Fruit fly (Drosophila melanogaster) whole organism, embryonic: ENCODE data around the gene CG9643.
A peak's percentile ranks its signal among the peaks of the same experiment; 100 is the strongest.

Source experiments
- Aef1 ChIP-seq: fragments of 200-800 bp; sonication (Bioruptor generic); IDR thresholded peaks from 3 replicates; pipeline ENCODE4 v1.3.6; 2022; ENCODE audit warnings: missing biosample characterization, missing genetic modification characterization
- BEAF-32 ChIP-seq: fragments of 200-800 bp; sonication (Bioruptor generic); optimal IDR thresholded peaks from 3 replicates; lab custom pipeline; 2017; ENCODE audit warnings: missing biosample characterization, missing genetic modification characterization, mild to moderate bottlenecking, moderate library complexity, missing genetic modification reagents
- CG11085 ChIP-seq: fragments of 200-800 bp; sonication (Bioruptor generic); IDR thresholded peaks from 2 replicates; pipeline ENCODE4 v1.3.6; 2022; ENCODE audit warnings: missing biosample characterization, missing genetic modification characterization
- CG14860 ChIP-seq: fragments of 200-800 bp; sonication (Bioruptor generic); IDR thresholded peaks from 3 replicates; pipeline ENCODE4 v1.3.6; 2022; ENCODE audit warnings: missing biosample characterization, missing genetic modification characterization; ENCODE audit not compliant: partially characterized antibody
- CG15479 ChIP-seq: fragments of 200-800 bp; sonication (Bioruptor generic); optimal IDR thresholded peaks from 3 replicates; lab custom pipeline; 2019; ENCODE audit warnings: missing biosample characterization, mild to moderate bottlenecking, missing genetic modification characterization, moderate library complexity
- CG15514 ChIP-seq: fragments of 200-800 bp; sonication (Bioruptor generic); optimal IDR thresholded peaks from 3 replicates; lab custom pipeline; 2017; ENCODE audit warnings: missing biosample characterization, missing genetic modification characterization, mild to moderate bottlenecking, moderate library complexity, missing genetic modification reagents
- CG1647 ChIP-seq: fragments of 200-800 bp; sonication (Bioruptor generic); optimal IDR thresholded peaks from 3 replicates; lab custom pipeline; 2016; ENCODE audit warnings: missing biosample characterization, missing genetic modification characterization
- CG18011 ChIP-seq: fragments of 200-800 bp; sonication (Bioruptor generic); optimal IDR thresholded peaks from 2 replicates; lab custom pipeline; 2017; ENCODE audit warnings: missing biosample characterization, missing genetic modification characterization, mild to moderate bottlenecking, moderate library complexity, missing genotype
- CG1832 ChIP-seq: fragments of 200-800 bp; sonication (Bioruptor generic); optimal IDR thresholded peaks from 2 replicates; lab custom pipeline; 2017; ENCODE audit warnings: missing biosample characterization, mild to moderate bottlenecking, missing genetic modification characterization, inconsistent platforms
- CG18599 ChIP-seq: fragments of 200-800 bp; sonication (Bioruptor generic); optimal IDR thresholded peaks from 3 replicates; lab custom pipeline; 2017; ENCODE audit warnings: missing biosample characterization, missing genetic modification characterization, mild to moderate bottlenecking, moderate library complexity, missing genetic modification reagents
- CG2129 ChIP-seq: fragments of 200-800 bp; sonication (Bioruptor generic); IDR thresholded peaks from 2 replicates; pipeline ENCODE4 v1.3.6; 2022; ENCODE audit warnings: missing biosample characterization, missing genetic modification characterization; ENCODE audit not compliant: partially characterized antibody
- CG3281 ChIP-seq: fragments of 200-800 bp; sonication (Bioruptor generic); optimal IDR thresholded peaks from 3 replicates; lab custom pipeline; 2017; ENCODE audit warnings: missing biosample characterization, mild to moderate bottlenecking, missing genetic modification characterization
- CG34224 ChIP-seq: fragments of 200-800 bp; sonication (Bioruptor generic); IDR thresholded peaks from 3 replicates; pipeline ENCODE4 v1.3.6; 2022; ENCODE audit warnings: missing biosample characterization, missing genetic modification characterization; ENCODE audit not compliant: partially characterized antibody
- CG4282 ChIP-seq: fragments of 200-800 bp; sonication (Bioruptor generic); optimal IDR thresholded peaks from 2 replicates; lab custom pipeline; 2016; ENCODE audit warnings: missing biosample characterization, missing genetic modification characterization
- CG4360 ChIP-seq: fragments of 200-800 bp; sonication (Bioruptor generic); IDR thresholded peaks from 2 replicates; pipeline ENCODE4 v1.3.6; 2022; ENCODE audit warnings: missing biosample characterization, missing genetic modification characterization
- CG6175 ChIP-seq: fragments of 200-800 bp; sonication (Bioruptor generic); IDR thresholded peaks from 3 replicates; pipeline ENCODE4 v1.3.6; 2022; ENCODE audit warnings: missing biosample characterization, missing genetic modification characterization
- CG6854 ChIP-seq: fragments of 200-800 bp; sonication (Bioruptor generic); optimal IDR thresholded peaks from 3 replicates; lab custom pipeline; 2017; ENCODE audit warnings: missing biosample characterization, mild to moderate bottlenecking, missing genetic modification characterization
- CG7928 ChIP-seq: fragments of 200-800 bp; sonication (Bioruptor generic); optimal IDR thresholded peaks from 2 replicates; lab custom pipeline; 2017; ENCODE audit warnings: missing biosample characterization, mild to moderate bottlenecking, missing genetic modification characterization
- CG8765 ChIP-seq: fragments of 200-800 bp; sonication (Bioruptor generic); IDR thresholded peaks from 2 replicates; pipeline ENCODE4 v1.3.6; 2022; ENCODE audit warnings: missing biosample characterization, missing genetic modification characterization
- D ChIP-seq, 2 experiments: fragments of 200-800 bp in 1 of 2; fragments of >200 bp in 1 of 2; sonication (Bioruptor generic) in 1 of 2; optimal IDR thresholded peaks; 2 replicates in 1 of 2; 3 replicates in 1 of 2; lab custom pipeline; 2017; ENCODE audit warnings: mild to moderate bottlenecking in 1 of 2, missing biosample characterization in 1 of 2, missing genetic modification characterization in 1 of 2, missing genetic modification reagents in 1 of 2
- Dip2 ChIP-seq: fragments of 200-800 bp; sonication (Bioruptor generic); IDR thresholded peaks from 2 replicates; pipeline ENCODE4 v1.3.6; 2022; ENCODE audit warnings: missing biosample characterization, missing genetic modification characterization
- Dll ChIP-seq: fragments of 200-800 bp; sonication (Bioruptor generic); IDR thresholded peaks from 4 replicates; pipeline ENCODE4 v1.3.6; 2022; ENCODE audit warnings: missing biosample characterization, missing genetic modification characterization; ENCODE audit not compliant: partially characterized antibody
- Doc3 ChIP-seq: fragments of 200-800 bp; sonication (Bioruptor generic); IDR thresholded peaks from 3 replicates; pipeline ENCODE4 v1.3.6; 2022; ENCODE audit warnings: missing biosample characterization, missing genetic modification characterization; ENCODE audit not compliant: partially characterized antibody
- Dref ChIP-seq: fragments of 200-800 bp; sonication (Bioruptor generic); IDR thresholded peaks from 2 replicates; pipeline ENCODE4 v1.3.6; 2022; ENCODE audit warnings: missing biosample characterization, missing genetic modification characterization
- Drgx ChIP-seq: fragments of 200-800 bp; sonication (Bioruptor generic); IDR thresholded peaks from 2 replicates; pipeline ENCODE4 v1.3.6; 2022; ENCODE audit warnings: missing biosample characterization, missing genetic modification characterization
- Nf-YB ChIP-seq: fragments of 200-800 bp; sonication (Bioruptor generic); optimal IDR thresholded peaks from 3 replicates; lab custom pipeline; 2019; ENCODE audit warnings: missing biosample characterization, mild to moderate bottlenecking, missing genetic modification characterization, moderate library complexity
- Optix ChIP-seq: fragments of 200-800 bp; sonication (Bioruptor generic); IDR thresholded peaks from 3 replicates; pipeline ENCODE4 v1.3.6; 2022; ENCODE audit warnings: missing biosample characterization, missing genetic modification characterization
- Scr ChIP-seq: fragments of 200-800 bp; sonication (Bioruptor generic); IDR thresholded peaks from 2 replicates; pipeline ENCODE4 v1.3.6; 2022; ENCODE audit warnings: missing biosample characterization, missing genetic modification characterization; ENCODE audit not compliant: partially characterized antibody
- amos ChIP-seq: fragments of 200-800 bp; sonication (Bioruptor generic); IDR thresholded peaks from 2 replicates; pipeline ENCODE4 v1.3.6; 2022; ENCODE audit warnings: missing biosample characterization, missing genetic modification characterization; ENCODE audit not compliant: partially characterized antibody
- cato ChIP-seq: fragments of 200-800 bp; sonication (Bioruptor generic); optimal IDR thresholded peaks from 2 replicates; lab custom pipeline; 2016; ENCODE audit warnings: missing biosample characterization, missing genetic modification characterization, borderline replicate concordance
- da ChIP-seq: fragments of 200-800 bp; sonication (Bioruptor generic); optimal IDR thresholded peaks from 2 replicates; lab custom pipeline; 2016; ENCODE audit warnings: missing biosample characterization, missing genetic modification characterization
- dati ChIP-seq: fragments of 200-800 bp; sonication (Bioruptor generic); IDR thresholded peaks from 2 replicates; pipeline ENCODE4 v1.3.6; 2022; ENCODE audit warnings: missing biosample characterization, missing genetic modification characterization
- dimm ChIP-seq: fragments of 200-800 bp; sonication (Bioruptor generic); IDR thresholded peaks from 2 replicates; pipeline ENCODE4 v1.3.6; 2022; ENCODE audit warnings: missing biosample characterization, missing genetic modification characterization
- eve ChIP-seq, 2 experiments: fragments of >200 bp; optimal IDR thresholded peaks; 2 replicates each; lab custom pipeline; 2017; ENCODE audit warnings: missing biosample characterization in 2 of 2, missing genetic modification characterization in 2 of 2
- ewg ChIP-seq: fragments of 200-800 bp; sonication (Bioruptor generic); optimal IDR thresholded peaks from 3 replicates; lab custom pipeline; 2017; ENCODE audit warnings: mild to moderate bottlenecking, missing biosample characterization, missing genetic modification reagents, missing genetic modification characterization
- exex ChIP-seq: fragments of 200-800 bp; sonication (Bioruptor generic); optimal IDR thresholded peaks from 4 replicates; lab custom pipeline; 2018; ENCODE audit warnings: missing biosample characterization, mild to moderate bottlenecking, missing genetic modification characterization, moderate library complexity
- gsb-n ChIP-seq: fragments of 200-800 bp; sonication (Bioruptor generic); optimal IDR thresholded peaks from 3 replicates; lab custom pipeline; 2018; ENCODE audit warnings: missing biosample characterization, mild to moderate bottlenecking, missing genetic modification characterization
- kah ChIP-seq: fragments of 200-800 bp; sonication (Bioruptor generic); optimal IDR thresholded peaks from 2 replicates; lab custom pipeline; 2018; ENCODE audit warnings: missing biosample characterization, mild to moderate bottlenecking, missing genetic modification characterization
- kni ChIP-seq: fragments of 200-800 bp; sonication (Bioruptor generic); optimal IDR thresholded peaks from 3 replicates; lab custom pipeline; 2017; ENCODE audit warnings: mild to moderate bottlenecking, missing biosample characterization, missing genetic modification reagents, missing genetic modification characterization
- mld ChIP-seq: fragments of 200-800 bp; sonication (Bioruptor generic); IDR thresholded peaks from 3 replicates; pipeline ENCODE4 v1.3.6; 2022; ENCODE audit warnings: missing biosample characterization, missing genetic modification characterization; ENCODE audit not compliant: partially characterized antibody
- ro ChIP-seq: fragments of 200-800 bp; sonication (Bioruptor generic); IDR thresholded peaks from 2 replicates; pipeline ENCODE4 v1.3.6; 2022; ENCODE audit warnings: missing biosample characterization, missing genetic modification characterization
- sim ChIP-seq: fragments of 200-800 bp; sonication (Bioruptor generic); IDR thresholded peaks from 2 replicates; pipeline ENCODE4 v1.3.6; 2022; ENCODE audit warnings: missing biosample characterization, missing genetic modification characterization
- sna ChIP-seq: fragments of 200-800 bp; sonication (Bioruptor generic); IDR thresholded peaks from 2 replicates; pipeline ENCODE4 v1.3.6; 2022; ENCODE audit warnings: missing biosample characterization, missing genetic modification characterization; ENCODE audit not compliant: partially characterized antibody
- sr ChIP-seq: fragments of 200-800 bp; sonication (Bioruptor generic); IDR thresholded peaks from 3 replicates; pipeline ENCODE4 v1.3.6; 2022; ENCODE audit warnings: missing biosample characterization, missing genetic modification characterization
- tll ChIP-seq, 2 experiments: fragments of 200-800 bp in 1 of 2; fragments of >200 bp in 1 of 2; sonication (Bioruptor generic) in 1 of 2; optimal IDR thresholded peaks; 2 replicates each; lab custom pipeline; 2017 to 2019; ENCODE audit warnings: missing biosample characterization in 2 of 2, missing genetic modification characterization in 2 of 2, mild to moderate bottlenecking in 1 of 2, moderate library complexity in 1 of 2
- unc-4 ChIP-seq: fragments of 200-800 bp; sonication (Bioruptor generic); IDR thresholded peaks from 2 replicates; pipeline ENCODE4 v1.3.6; 2022; ENCODE audit warnings: missing biosample characterization, missing genetic modification characterization; ENCODE audit not compliant: partially characterized antibody
- vvl ChIP-seq: fragments of 200-800 bp; sonication (Bioruptor generic); IDR thresholded peaks from 2 replicates; pipeline ENCODE4 v1.3.6; 2022; ENCODE audit warnings: missing biosample characterization, missing genetic modification characterization
- zen2 ChIP-seq: fragments of 200-800 bp; sonication (Bioruptor generic); IDR thresholded peaks from 3 replicates; pipeline ENCODE4 v1.3.6; 2022; ENCODE audit warnings: missing biosample characterization, missing genetic modification characterization; ENCODE audit not compliant: partially characterized antibody

The CG9643 gene

dm6 chr2L:3000517-3000934, 21.4 kb upstream of the CG9643 start (continued):
- TF ChIP-seq CG6175 (GFP tag; lab: Robert Waterston, UW) (0 out of 3 replicates have a peak, but pooled peaks have one; percentile 30), tll (GFP tag; optimal IDR thresholded peaks at IDR 0.05; lab: Kevin White, UChicago) (peak in 1 of 2 experiments; percentile 93), dimm (GFP tag; lab: Robert Waterston, UW) (no peak), CG1832 (GFP tag; lab: Kevin White, UChicago) (peak; percentile 43), kni (GFP tag; lab: Kevin White, UChicago) (peak; percentile 45), D (optimal IDR thresholded peaks at IDR 0.05; lab: Kevin White, UChicago) (peak; percentile 91), D (GFP tag; optimal IDR thresholded peaks at IDR 0.05; lab: Kevin White, UChicago) (no peak), Optix (no peak), BEAF-32 (GFP tag; lab: Kevin White, UChicago) (peak; percentile 41), CG1647 (GFP tag; lab: Kevin White, UChicago) (no peak), Dref (GFP tag; lab: Robert Waterston, UW) (no peak), CG15514 (no peak), ewg (no peak), CG18599 (no peak), Dll (peak; percentile 54; the same call in 1 of the 4 replicates), exex (no peak), Doc3 (GFP tag; lab: Robert Waterston, UW) (peak; percentile 49; the same call in 2 of the 3 replicates), sim (GFP tag; lab: Robert Waterston, UW) (no peak), kah (peak; percentile 79), Drgx (GFP tag; lab: Robert Waterston, UW) (no peak), CG8765 (GFP tag; lab: Robert Waterston, UW) (no peak), zen2 (no peak), gsb-n (tag; lab: Kevin White, UChicago) (peak; percentile 26), mld (GFP tag; lab: Robert Waterston, UW) (no peak), eve (GFP tag; optimal IDR thresholded peaks at IDR 0.05; lab: Kevin White, UChicago) (no peak), CG4282 (GFP tag; lab: Kevin White, UChicago) (no peak), dati (GFP tag; lab: Robert Waterston, UW) (no peak), amos (GFP tag; lab: Robert Waterston, UW) (peak; percentile 20; the same call in 1 of the 2 replicates), CG18011 (GFP tag; lab: Kevin White, UChicago) (no peak), CG4360 (GFP tag; lab: Robert Waterston, UW) (peak; percentile 82), Aef1 (GFP tag; lab: Robert Waterston, UW) (no peak), CG34224 (GFP tag; lab: Robert Waterston, UW) (no peak), ro (no peak), Scr (GFP tag; lab: Robert Waterston, UW) (peak; percentile 57), sna (GFP tag; lab: Robert Waterston, UW) (0 out of 2 replicates have a peak, but pooled peaks have one; percentile 35), CG6854 (no peak), CG3281 (GFP tag; lab: Kevin White, UChicago) (no peak), CG2129 (GFP tag; lab: Robert Waterston, UW) (peak; percentile 31; the same call in 1 of the 2 replicates), unc-4 (GFP tag; lab: Robert Waterston, UW) (0 out of 2 replicates have a peak, but pooled peaks have one; percentile 17), vvl (GFP tag; lab: Robert Waterston, UW) (peak; percentile 66; the same call in 1 of the 2 replicates), Dip2 (no peak), CG14860 (no peak), Nf-YB (GFP tag; lab: Kevin White, UChicago) (peak; percentile 53), CG11085 (no peak), da (no peak), sr (GFP tag; lab: Robert Waterston, UW) (no peak), cato (no peak), CG7928 (no peak), CG15479 (GFP tag; lab: Kevin White, UChicago) (peak; percentile 90)
